Worm (Caenorhabditis elegans) whole organism, mixed stage, embryonic: ENCODE data around the gene K07H8.9.

ENCODE experiments used
- blmp-1 ChIP-seq: fragments of 150-350 bp; optimal IDR thresholded peaks from 2 replicates; lab custom pipeline; 2014; ENCODE audit warnings: missing biosample characterization, missing genetic modification characterization
- cnd-1 ChIP-seq: fragments of 200-800 bp; sonication (Bioruptor generic); optimal IDR thresholded peaks from 2 replicates; lab custom pipeline; 2018; ENCODE audit warnings: mild to moderate bottlenecking, missing genetic modification characterization, missing compliant biosample characterization
- lin-32 ChIP-seq: fragments of 200-800 bp; sonication (Bioruptor generic); optimal IDR thresholded peaks from 2 replicates; lab custom pipeline; 2018; ENCODE audit warnings: mild to moderate bottlenecking, missing genetic modification characterization, missing compliant biosample characterization
- nhr-12 ChIP-seq: fragments of 150-350 bp; optimal IDR thresholded peaks from 2 replicates; lab custom pipeline; 2014; ENCODE audit warnings: missing biosample characterization, missing genetic modification characterization
- nhr-2 ChIP-seq: fragments of 150-350 bp; optimal IDR thresholded peaks from 2 replicates; lab custom pipeline; 2014; ENCODE audit warnings: missing biosample characterization, missing genetic modification characterization
- snpc-4 ChIP-seq: fragments of 150-350 bp; optimal IDR thresholded peaks from 2 replicates; lab custom pipeline; 2014; ENCODE audit warnings: missing biosample characterization, missing genetic modification characterization

ce11 chrIV:8333554-8333953, 47.3 kb upstream of the K07H8.9 start:
- TF ChIP-seq nhr-2 (no peak), cnd-1 (no peak), snpc-4 (no peak), lin-32 (GFP tag; lab: Kevin White, UChicago) (no peak), nhr-12 (tag; lab: Kevin White, UChicago) (no peak), blmp-1 (tag; lab: Kevin White, UChicago) (no peak)
